Fruit fly (Drosophila melanogaster): ENCODE measurements around the gene Nup37.

DNA sequence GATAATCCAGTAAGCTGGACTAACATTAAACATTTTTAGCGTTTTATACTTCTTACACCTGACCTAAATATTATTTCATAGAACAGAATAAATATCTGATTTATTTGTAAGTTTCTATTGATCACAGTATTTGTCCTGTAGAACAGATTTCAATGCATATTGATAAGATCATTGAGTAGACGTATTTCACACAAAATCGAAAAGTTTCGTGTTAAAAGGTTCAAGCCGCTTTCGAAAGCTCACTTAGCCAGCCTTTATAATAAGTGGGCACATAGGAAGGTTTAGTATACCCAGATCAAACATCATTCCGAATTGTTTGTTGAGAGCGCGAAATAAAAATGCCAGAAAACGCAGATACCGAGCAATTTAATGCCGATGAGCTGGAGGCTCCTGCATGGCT lies 42.1 kb downstream of the Nup37 start, which contains the start of gene CG11893:
- no peak for TF ChIP-seq CG34367 (tag; optimal IDR thresholded peaks at IDR 0.05)
- no peak for TF ChIP-seq CG32121 (GFP tag; IDR thresholded peaks at IDR 0.05)
- TF ChIP-seq D1 (tag; optimal IDR thresholded peaks at IDR 0.05), result no peak
- TF ChIP-seq Pif1A (GFP tag; optimal IDR thresholded peaks at IDR 0.05), result no peak
- TF ChIP-seq gl (tag; optimal IDR thresholded peaks at IDR 0.05), result no peak
- TF ChIP-seq CG14655 (GFP tag; optimal IDR thresholded peaks at IDR 0.05), result no peak
- no peak for TF ChIP-seq CG4496 (GFP tag; IDR thresholded peaks at IDR 0.05)
- no peak for TF ChIP-seq CG17806 (tag; optimal IDR thresholded peaks at IDR 0.05)
- no peak for TF ChIP-seq CG15710 (tag; optimal IDR thresholded peaks at IDR 0.05)
- TF ChIP-seq EcR (GFP tag; optimal IDR thresholded peaks at IDR 0.05), result no peak
- TF ChIP-seq CG8159 (tag; optimal IDR thresholded peaks at IDR 0.05), result no peak
- TF ChIP-seq CG8301 (tag; optimal IDR thresholded peaks at IDR 0.05), result no peak

Measured in whole organism, pupa.